Worm (Caenorhabditis elegans) whole organism, young adult: ENCODE data around the gene C16D9.9.

Experiments used
- B0261.1 ChIP-seq: sonication (generic microtip); optimal IDR thresholded peaks from 2 replicates; lab custom pipeline; 2016; ENCODE audit warnings: mild to moderate bottlenecking, missing genetic modification characterization, moderate library complexity, missing compliant biosample characterization
- ama-1 ChIP-seq, 3 experiments: fragments of 150-350 bp in 1 of 3; sonication (generic microtip) in 2 of 3; optimal IDR thresholded peaks; 2 replicates each; lab custom pipeline; 2014 to 2018; ENCODE audit warnings: missing biosample characterization in 2 of 3, missing genetic modification characterization in 2 of 3, missing genetic modification reagents in 2 of 3
- bed-1 ChIP-seq: fragments of 200-800 bp; sonication (Bioruptor generic); IDR thresholded peaks from 2 replicates; pipeline ENCODE4 v1.3.6; 2022; ENCODE audit warnings: missing genetic modification reagents, missing genetic modification characterization, missing compliant biosample characterization
- cebp-2 ChIP-seq: fragments of 200-800 bp; sonication (Bioruptor generic); IDR thresholded peaks from 2 replicates; pipeline ENCODE4 v1.3.6; 2022; ENCODE audit warnings: missing genetic modification characterization, missing compliant biosample characterization
- ekl-4 ChIP-seq: fragments of 200-800 bp; sonication (Bioruptor generic); IDR thresholded peaks from 2 replicates; pipeline ENCODE4 v1.3.6; 2022; ENCODE audit warnings: missing genetic modification reagents, missing genetic modification characterization, missing compliant biosample characterization
- ets-4 ChIP-seq: fragments of 200-800 bp; sonication (Bioruptor generic); optimal IDR thresholded peaks from 2 replicates; lab custom pipeline; 2018; ENCODE audit warnings: mild to moderate bottlenecking, missing genetic modification characterization, missing compliant biosample characterization
- hlh-26 ChIP-seq: fragments of 200-800 bp; sonication (Bioruptor generic); conservative IDR thresholded peaks from 2 replicates; pipeline ENCODE4 v1.3.6; 2022; ENCODE audit warnings: missing genetic modification reagents, missing genetic modification characterization, missing compliant biosample characterization
- let-607 ChIP-seq, 2 experiments: fragments of 200-800 bp in 1 of 2; sonication (Bioruptor generic) in 1 of 2; sonication (generic microtip) in 1 of 2; optimal IDR thresholded peaks; 2 replicates each; lab custom pipeline; 2016 to 2018; ENCODE audit warnings: mild to moderate bottlenecking in 2 of 2, missing compliant biosample characterization in 2 of 2, missing genetic modification characterization in 2 of 2, moderate library complexity in 2 of 2, missing genotype in 1 of 2
- lsy-27 ChIP-seq: sonication (generic microtip); optimal IDR thresholded peaks from 2 replicates; lab custom pipeline; 2017; ENCODE audit warnings: missing genetic modification characterization, mild to moderate bottlenecking, missing compliant biosample characterization, antibody characterized with exemption, missing genotype, borderline replicate concordance; ENCODE audit not compliant: insufficient read depth
- mcd-1 ChIP-seq: fragments of 200-800 bp; sonication (Bioruptor generic); IDR thresholded peaks from 2 replicates; pipeline ENCODE4 v1.3.6; 2022; ENCODE audit warnings: missing genetic modification reagents, missing genetic modification characterization, missing compliant biosample characterization
- nhr-80 ChIP-seq: sonication (generic microtip); optimal IDR thresholded peaks from 2 replicates; lab custom pipeline; 2016; ENCODE audit warnings: missing genetic modification characterization, missing compliant biosample characterization
- sdz-38 ChIP-seq: sonication (generic microtip); optimal IDR thresholded peaks from 2 replicates; lab custom pipeline; 2016; ENCODE audit warnings: missing genotype, missing genetic modification characterization, missing compliant biosample characterization
- snpc-4 ChIP-seq, 5 experiments: fragments of 150-350 bp in 1 of 5; sonication (generic microtip) in 4 of 5; optimal IDR thresholded peaks; 2 replicates each; lab custom pipeline; 2014 to 2018; ENCODE audit warnings: missing genetic modification characterization in 5 of 5, missing biosample characterization in 3 of 5, antibody characterized with exemption in 2 of 5, mild to moderate bottlenecking in 2 of 5, missing compliant biosample characterization in 2 of 5, missing genotype in 2 of 5, moderate library complexity in 2 of 5, missing genetic modification reagents in 1 of 5
- zfh-2 ChIP-seq: fragments of 200-800 bp; sonication (Bioruptor generic); conservative IDR thresholded peaks from 2 replicates; pipeline ENCODE4 v1.3.6; 2022; ENCODE audit warnings: missing genetic modification reagents, missing genetic modification characterization, missing compliant biosample characterization

ce11 chrV:8307681-8308080, 43.6 kb downstream of the C16D9.9 start, which contains the start of gene clec-218:
- TF ChIP-seq ama-1 (optimal IDR thresholded peaks at IDR 0.05; lab: Kevin White, UChicago), result no peak
- TF ChIP-seq ama-1 (GFP tag; optimal IDR thresholded peaks at IDR 0.05; lab: Kevin White, UChicago), result no peak
- TF ChIP-seq B0261.1 (tag; lab: Kevin White, UChicago), result no peak
- TF ChIP-seq snpc-4 (GFP tag; optimal IDR thresholded peaks at IDR 0.05; lab: Kevin White, UChicago), result no peak
- no peak for TF ChIP-seq snpc-4 (tag; optimal IDR thresholded peaks at IDR 0.05; lab: Kevin White, UChicago)
- TF ChIP-seq bed-1 (GFP tag; lab: Robert Waterston, UW), result no peak
- no peak for TF ChIP-seq mcd-1 (GFP tag; lab: Robert Waterston, UW)
- TF ChIP-seq ets-4 (GFP tag; lab: Kevin White, UChicago), result no peak
- TF ChIP-seq hlh-26 (GFP tag; lab: Robert Waterston, UW), result no peak
- TF ChIP-seq nhr-80 (tag; lab: Kevin White, UChicago), result peak; percentile 48
- no peak for TF ChIP-seq zfh-2
- TF ChIP-seq sdz-38 (tag; lab: Kevin White, UChicago), result no peak
- TF ChIP-seq let-607 (tag; optimal IDR thresholded peaks at IDR 0.05; lab: Kevin White, UChicago), result no peak
- no peak for TF ChIP-seq lsy-27 (tag; lab: Kevin White, UChicago)
- TF ChIP-seq cebp-2, result no peak
- no peak for TF ChIP-seq ekl-4 (GFP tag; lab: Robert Waterston, UW)
